Worm (Caenorhabditis elegans): ENCODE results near the gene str-180.

DNA sequence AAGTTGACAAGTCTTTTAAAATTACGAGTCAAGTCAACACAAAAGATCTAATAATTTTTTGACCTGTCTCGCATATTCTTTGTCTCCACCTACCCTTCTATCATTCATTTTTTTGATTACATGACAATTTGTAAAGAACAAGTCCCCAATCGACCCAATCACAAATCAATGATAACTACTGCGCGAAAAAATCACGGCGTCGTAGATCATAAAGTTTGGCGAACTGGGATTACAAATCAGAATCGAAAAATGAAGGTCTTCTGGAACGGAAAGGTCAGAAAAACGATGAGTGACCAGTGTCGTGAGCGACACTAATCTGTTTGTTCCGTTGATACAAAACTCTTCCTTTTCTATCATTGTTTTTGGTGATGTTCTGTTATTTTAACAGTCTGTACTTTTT lies 21.4 kb upstream of the str-180 start:
- TF ChIP-seq dao-5 (tag; optimal IDR thresholded peaks at IDR 0.05) (no peak), him-1 (tag; optimal IDR thresholded peaks at IDR 0.05) (no peak), W03F9.2 (tag; optimal IDR thresholded peaks at IDR 0.05) (no peak)

All from whole organism, L4/young adult.